Fruit fly (Drosophila melanogaster): ENCODE data around the gene CG14947.

CG14947 gene

dm6 chr2L:12079827-12080381 lies 4.0 kb downstream of the CG14947 start:
- TF ChIP-seq ovo (GFP tag; optimal IDR thresholded peaks at IDR 0.05) (no peak), CG14711 (tag; optimal IDR thresholded peaks at IDR 0.05) (no peak), Clk (GFP tag; optimal IDR thresholded peaks at IDR 0.05) (no peak), CG33017 (tag; optimal IDR thresholded peaks at IDR 0.05) (no peak), CG11617 (GFP tag; optimal IDR thresholded peaks at IDR 0.05) (no peak), tj (GFP tag; optimal IDR thresholded peaks at IDR 0.05) (no peak), bab1 (GFP tag; optimal IDR thresholded peaks at IDR 0.05) (no peak), CG7101 (tag; optimal IDR thresholded peaks at IDR 0.05) (no peak), Hr96 (GFP tag; optimal IDR thresholded peaks at IDR 0.05) (no peak), cic (GFP tag; optimal IDR thresholded peaks at IDR 0.05) (no peak), Crg-1 (GFP tag; optimal IDR thresholded peaks at IDR 0.05) (no peak), CG1620 (GFP tag; optimal IDR thresholded peaks at IDR 0.05) (no peak), Mnt (GFP tag; optimal IDR thresholded peaks at IDR 0.05) (no peak), CG12768 (GFP tag; optimal IDR thresholded peaks at IDR 0.05) (no peak), kay (GFP tag; ENCODE audit: borderline replicate concordance) (no peak), cnc (optimal IDR thresholded peaks at IDR 0.05) (no peak)

- TF ChIP-seq CG1620 (GFP tag; optimal IDR thresholded peaks at IDR 0.05) (no peak), pad (GFP tag; optimal IDR thresholded peaks at IDR 0.05) (no peak), ovo (GFP tag; optimal IDR thresholded peaks at IDR 0.05) (no peak), bab1 (GFP tag; optimal IDR thresholded peaks at IDR 0.05) (no peak), CG7045 (GFP tag; optimal IDR thresholded peaks at IDR 0.05) (no peak), Hr96 (GFP tag; optimal IDR thresholded peaks at IDR 0.05) (no peak), CG14711 (tag; optimal IDR thresholded peaks at IDR 0.05) (no peak), CG33017 (tag; optimal IDR thresholded peaks at IDR 0.05) (no peak), toe (GFP tag; optimal IDR thresholded peaks at IDR 0.05) (no peak), CG7101 (tag; optimal IDR thresholded peaks at IDR 0.05) (no peak), Mnt (GFP tag; optimal IDR thresholded peaks at IDR 0.05) (no peak), CG5204 (GFP tag; optimal IDR thresholded peaks at IDR 0.05) (no peak), tj (GFP tag; optimal IDR thresholded peaks at IDR 0.05) (no peak), CG11617 (GFP tag; optimal IDR thresholded peaks at IDR 0.05) (no peak), cic (GFP tag; optimal IDR thresholded peaks at IDR 0.05) (no peak), Clk (GFP tag; optimal IDR thresholded peaks at IDR 0.05) (no peak), cnc (optimal IDR thresholded peaks at IDR 0.05) (no peak)
Observed at dm6 chr2L:12081118-12081665, 5.3 kb downstream of the CG14947 start.

dm6 chr2L:12085010-12085409 lies 9.1 kb downstream of the CG14947 start:
- TF ChIP-seq Mnt (GFP tag; optimal IDR thresholded peaks at IDR 0.05) (no peak), tj (GFP tag; optimal IDR thresholded peaks at IDR 0.05) (no peak), CG7045 (GFP tag; optimal IDR thresholded peaks at IDR 0.05) (no peak), cnc (optimal IDR thresholded peaks at IDR 0.05) (no peak), cic (GFP tag; optimal IDR thresholded peaks at IDR 0.05) (no peak), CG14711 (tag; optimal IDR thresholded peaks at IDR 0.05) (no peak), CG33017 (tag; optimal IDR thresholded peaks at IDR 0.05) (no peak), CG11617 (GFP tag; optimal IDR thresholded peaks at IDR 0.05) (no peak), Clk (GFP tag; optimal IDR thresholded peaks at IDR 0.05) (no peak), Crg-1 (GFP tag; optimal IDR thresholded peaks at IDR 0.05) (no peak), ovo (GFP tag; optimal IDR thresholded peaks at IDR 0.05) (no peak), toe (GFP tag; optimal IDR thresholded peaks at IDR 0.05) (no peak), CG5204 (GFP tag; optimal IDR thresholded peaks at IDR 0.05) (no peak)

dm6 chr2L:12085619-12086171 lies 9.8 kb downstream of the CG14947 start, which contains the start of gene prd:
Gene prd (minus strand): TSS chr2L:12085827.
- no peak for TF ChIP-seq pad (GFP tag; optimal IDR thresholded peaks at IDR 0.05)
- no peak for TF ChIP-seq kay (GFP tag; ENCODE audit: borderline replicate concordance)
- no peak for TF ChIP-seq bab1 (GFP tag; optimal IDR thresholded peaks at IDR 0.05)
- TF ChIP-seq CG7101 (tag; optimal IDR thresholded peaks at IDR 0.05), result no peak
- no peak for TF ChIP-seq cnc (optimal IDR thresholded peaks at IDR 0.05)
- TF ChIP-seq CG33017 (tag; optimal IDR thresholded peaks at IDR 0.05), result no peak
- no peak for TF ChIP-seq tj (GFP tag; optimal IDR thresholded peaks at IDR 0.05)
- TF ChIP-seq Hr96 (GFP tag; optimal IDR thresholded peaks at IDR 0.05), result no peak
- no peak for TF ChIP-seq ovo (GFP tag; optimal IDR thresholded peaks at IDR 0.05)
- TF ChIP-seq CG7045 (GFP tag; optimal IDR thresholded peaks at IDR 0.05), result no peak
- TF ChIP-seq Crg-1 (GFP tag; optimal IDR thresholded peaks at IDR 0.05), result no peak
- TF ChIP-seq CG12768 (GFP tag; optimal IDR thresholded peaks at IDR 0.05), result no peak
- TF ChIP-seq CG14711 (tag; optimal IDR thresholded peaks at IDR 0.05), result no peak
- TF ChIP-seq CG5204 (GFP tag; optimal IDR thresholded peaks at IDR 0.05), result no peak
- TF ChIP-seq CG11617 (GFP tag; optimal IDR thresholded peaks at IDR 0.05), result no peak
- TF ChIP-seq Clk (GFP tag; optimal IDR thresholded peaks at IDR 0.05), result no peak

dm6 chr2L:12087442-12087841 lies 11.5 kb downstream of the CG14947 start:
- TF ChIP-seq CG7045 (GFP tag; optimal IDR thresholded peaks at IDR 0.05) (no peak), CG33017 (tag; optimal IDR thresholded peaks at IDR 0.05) (no peak), ovo (GFP tag; optimal IDR thresholded peaks at IDR 0.05) (no peak), Crg-1 (GFP tag; optimal IDR thresholded peaks at IDR 0.05) (no peak), tj (GFP tag; optimal IDR thresholded peaks at IDR 0.05) (no peak), CG12768 (GFP tag; optimal IDR thresholded peaks at IDR 0.05) (no peak), kay (GFP tag; ENCODE audit: borderline replicate concordance) (no peak), Hr96 (GFP tag; optimal IDR thresholded peaks at IDR 0.05) (no peak), Clk (GFP tag; optimal IDR thresholded peaks at IDR 0.05) (no peak), CG5204 (GFP tag; optimal IDR thresholded peaks at IDR 0.05) (no peak), cnc (optimal IDR thresholded peaks at IDR 0.05) (no peak), CG11617 (GFP tag; optimal IDR thresholded peaks at IDR 0.05) (no peak)

- TF ChIP-seq kay (GFP tag; ENCODE audit: borderline replicate concordance), result no peak
- no peak for TF ChIP-seq bab1 (GFP tag; optimal IDR thresholded peaks at IDR 0.05)
- no peak for TF ChIP-seq CG1620 (GFP tag; optimal IDR thresholded peaks at IDR 0.05)
- TF ChIP-seq CG33017 (tag; optimal IDR thresholded peaks at IDR 0.05), result no peak
- TF ChIP-seq CG12768 (GFP tag; optimal IDR thresholded peaks at IDR 0.05), result no peak
Observed at dm6 chr2L:12089145-12089544, 13.2 kb downstream of the CG14947 start.

Data from whole organism, adult.